Fruit fly (Drosophila melanogaster) Kc167 (cell line): Measurements from ENCODE around the gene CG9636.

ENCODE experiments used
- Sin3A ChIP-seq: fragments of >200 bp; optimal IDR thresholded peaks from 2 replicates; lab custom pipeline; 2018; ENCODE audit warnings: missing external identifiers
- insv ChIP-seq: fragments of >200 bp; optimal IDR thresholded peaks from 3 replicates; lab custom pipeline; 2018; ENCODE audit warnings: missing external identifiers
- psq ChIP-seq: fragments of >200 bp; optimal IDR thresholded peaks from 2 replicates; lab custom pipeline; 2017; ENCODE audit warnings: missing external identifiers

dm6 chr3R:8256040-8256439, 12.4 kb upstream of the CG9636 start:
- TF ChIP-seq Sin3A (lab: Kevin White, UChicago) (no peak), insv (lab: Kevin White, UChicago) (no peak), psq (lab: Kevin White, UChicago) (no peak)
